Fruit fly (Drosophila melanogaster) whole organism, embryonic: ENCODE data around the gene Pif1A.
A peak's percentile ranks its signal among the peaks of the same experiment; 100 is the strongest.

ENCODE experiments used
- CG11398 ChIP-seq: fragments of 200-800 bp; sonication (Bioruptor generic); optimal IDR thresholded peaks from 2 replicates; lab custom pipeline; 2016; ENCODE audit warnings: missing biosample characterization, missing genetic modification characterization
- CG12236 ChIP-seq: fragments of 200-800 bp; sonication (Bioruptor generic); optimal IDR thresholded peaks from 2 replicates; lab custom pipeline; 2016; ENCODE audit warnings: missing biosample characterization, missing genetic modification characterization
- CG15479 ChIP-seq: fragments of 200-800 bp; sonication (Bioruptor generic); optimal IDR thresholded peaks from 3 replicates; lab custom pipeline; 2019; ENCODE audit warnings: missing biosample characterization, mild to moderate bottlenecking, missing genetic modification characterization, moderate library complexity
- CG16815 ChIP-seq: fragments of 200-800 bp; sonication (Bioruptor generic); optimal IDR thresholded peaks from 3 replicates; lab custom pipeline; 2017; ENCODE audit warnings: missing biosample characterization, mild to moderate bottlenecking, missing genetic modification characterization
- CG17568 ChIP-seq: fragments of 200-800 bp; sonication (Bioruptor generic); optimal IDR thresholded peaks from 2 replicates; lab custom pipeline; 2018; ENCODE audit warnings: missing biosample characterization, mild to moderate bottlenecking, missing genetic modification characterization, moderate library complexity
- CG17802 ChIP-seq: fragments of 200-800 bp; sonication (Bioruptor generic); optimal IDR thresholded peaks from 2 replicates; lab custom pipeline; 2018; ENCODE audit warnings: missing biosample characterization, mild to moderate bottlenecking, missing genetic modification characterization, moderate library complexity
- CG2199 ChIP-seq: fragments of 200-800 bp; sonication (Bioruptor generic); IDR thresholded peaks from 3 replicates; pipeline ENCODE4 v1.3.6; 2022; ENCODE audit warnings: missing biosample characterization, missing genetic modification characterization
- CG3163 ChIP-seq: fragments of 200-800 bp; sonication (Bioruptor generic); optimal IDR thresholded peaks from 3 replicates; lab custom pipeline; 2016; ENCODE audit warnings: missing biosample characterization, missing genetic modification characterization
- CG34422 ChIP-seq: fragments of 200-800 bp; sonication (Bioruptor generic); IDR thresholded peaks from 3 replicates; pipeline ENCODE4 v1.3.6; 2022; ENCODE audit warnings: missing biosample characterization, missing genetic modification characterization
- CG3726 ChIP-seq: fragments of 200-800 bp; sonication (Bioruptor generic); IDR thresholded peaks from 3 replicates; pipeline ENCODE4, ENCODE4 v1.3.6; 2022; ENCODE audit warnings: missing biosample characterization, missing genetic modification characterization
- CG4617 ChIP-seq: fragments of 200-800 bp; sonication (Bioruptor generic); optimal IDR thresholded peaks from 3 replicates; lab custom pipeline; 2016; ENCODE audit warnings: missing biosample characterization, missing genetic modification characterization, borderline replicate concordance
- CG6254 ChIP-seq: fragments of 200-800 bp; sonication (Bioruptor generic); optimal IDR thresholded peaks from 3 replicates; lab custom pipeline; 2017; ENCODE audit warnings: mild to moderate bottlenecking, missing biosample characterization, missing genetic modification reagents, missing genetic modification characterization
- CG8290 ChIP-seq, 3 experiments: fragments of 200-800 bp; sonication (Bioruptor generic); optimal IDR thresholded peaks; 2 replicates each; lab custom pipeline; 2016 to 2019; ENCODE audit warnings: missing biosample characterization in 3 of 3, missing genetic modification characterization in 3 of 3, mild to moderate bottlenecking in 2 of 3, moderate library complexity in 1 of 3
- CG8388 ChIP-seq: fragments of 200-800 bp; sonication (Bioruptor generic); optimal IDR thresholded peaks from 2 replicates; lab custom pipeline; 2019; ENCODE audit warnings: missing biosample characterization, mild to moderate bottlenecking, missing genetic modification characterization, moderate library complexity
- CG8924 ChIP-seq: fragments of 200-800 bp; optimal IDR thresholded peaks from 3 replicates; lab custom pipeline; 2019; ENCODE audit warnings: missing biosample characterization, mild to moderate bottlenecking, missing genetic modification characterization, moderate library complexity
- Dip3 ChIP-seq: fragments of 200-800 bp; sonication (Bioruptor generic); optimal IDR thresholded peaks from 3 replicates; lab custom pipeline; 2016; ENCODE audit warnings: missing biosample characterization, missing genetic modification characterization
- Dll ChIP-seq: fragments of 200-800 bp; sonication (Bioruptor generic); IDR thresholded peaks from 4 replicates; pipeline ENCODE4 v1.3.6; 2022; ENCODE audit warnings: missing biosample characterization, missing genetic modification characterization; ENCODE audit not compliant: partially characterized antibody
- Dref ChIP-seq: fragments of 200-800 bp; sonication (Bioruptor generic); IDR thresholded peaks from 2 replicates; pipeline ENCODE4 v1.3.6; 2022; ENCODE audit warnings: missing biosample characterization, missing genetic modification characterization
- Ets97D ChIP-seq: fragments of 200-800 bp; sonication (Bioruptor generic); optimal IDR thresholded peaks from 3 replicates; lab custom pipeline; 2016; ENCODE audit warnings: missing biosample characterization, missing genetic modification characterization
- Fer1 ChIP-seq: fragments of 200-800 bp; sonication (Bioruptor generic); optimal IDR thresholded peaks from 2 replicates; lab custom pipeline; 2017; ENCODE audit warnings: missing biosample characterization, mild to moderate bottlenecking, missing genetic modification characterization
- Hr78 ChIP-seq, 2 experiments: fragments of 200-800 bp in 1 of 2; fragments of >200 bp in 1 of 2; sonication (Bioruptor generic) in 1 of 2; optimal IDR thresholded peaks; 2 replicates each; lab custom pipeline; 2017 to 2019; ENCODE audit warnings: missing biosample characterization in 2 of 2, missing genetic modification characterization in 2 of 2, mild to moderate bottlenecking in 1 of 2, moderate library complexity in 1 of 2
- Neu2 ChIP-seq: fragments of 200-800 bp; sonication (Bioruptor generic); optimal IDR thresholded peaks from 3 replicates; lab custom pipeline; 2016; ENCODE audit warnings: missing biosample characterization, missing genetic modification characterization, borderline replicate concordance
- Optix ChIP-seq: fragments of 200-800 bp; sonication (Bioruptor generic); IDR thresholded peaks from 3 replicates; pipeline ENCODE4 v1.3.6; 2022; ENCODE audit warnings: missing biosample characterization, missing genetic modification characterization
- Trl ChIP-seq, 3 experiments: fragments of >200 bp in 2 of 3; fragments of 200-800 bp in 1 of 3; sonication (Bioruptor generic) in 1 of 3; optimal IDR thresholded peaks; 2 replicates in 1 of 3; 3 replicates in 2 of 3; lab custom pipeline; 2016 to 2017; ENCODE audit warnings: missing biosample characterization in 1 of 3, missing genetic modification characterization in 1 of 3
- Xbp1 ChIP-seq: fragments of 200-800 bp; sonication (Bioruptor generic); optimal IDR thresholded peaks from 3 replicates; lab custom pipeline; 2016; ENCODE audit warnings: missing biosample characterization, mild to moderate bottlenecking, missing genetic modification characterization
- Xrp1 ChIP-seq: fragments of 200-800 bp; sonication (Bioruptor generic); IDR thresholded peaks from 2 replicates; pipeline ENCODE4 v1.3.6; 2022; ENCODE audit warnings: missing biosample characterization, missing genetic modification characterization
- ash1 ChIP-seq: fragments of 200-800 bp; sonication (Bioruptor generic); optimal IDR thresholded peaks from 2 replicates; lab custom pipeline; 2018; ENCODE audit warnings: missing biosample characterization, mild to moderate bottlenecking, missing genetic modification characterization
- bowl ChIP-seq: fragments of 200-800 bp; sonication (Bioruptor generic); IDR thresholded peaks from 2 replicates; pipeline ENCODE4 v1.3.6; 2022; ENCODE audit warnings: missing biosample characterization, missing genetic modification characterization
- btn ChIP-seq: fragments of 200-800 bp; sonication (Bioruptor generic); optimal IDR thresholded peaks from 2 replicates; lab custom pipeline; 2016; ENCODE audit warnings: missing biosample characterization, missing genetic modification characterization
- cg ChIP-seq: fragments of 200-800 bp; sonication (Bioruptor generic); optimal IDR thresholded peaks from 3 replicates; lab custom pipeline; 2019; ENCODE audit warnings: missing biosample characterization, mild to moderate bottlenecking, missing genetic modification characterization, moderate library complexity
- crol ChIP-seq: fragments of 200-800 bp; sonication (Bioruptor generic); IDR thresholded peaks from 2 replicates; pipeline ENCODE4 v1.3.6; 2022; ENCODE audit warnings: missing biosample characterization, missing genetic modification characterization
- dati ChIP-seq: fragments of 200-800 bp; sonication (Bioruptor generic); IDR thresholded peaks from 2 replicates; pipeline ENCODE4 v1.3.6; 2022; ENCODE audit warnings: missing biosample characterization, missing genetic modification characterization
- eve ChIP-seq, 2 experiments: fragments of >200 bp; optimal IDR thresholded peaks; 2 replicates each; lab custom pipeline; 2017; ENCODE audit warnings: missing biosample characterization in 2 of 2, missing genetic modification characterization in 2 of 2
- gcm ChIP-seq: fragments of 200-800 bp; sonication (Bioruptor generic); optimal IDR thresholded peaks from 2 replicates; lab custom pipeline; 2019; ENCODE audit warnings: missing biosample characterization, mild to moderate bottlenecking, missing genetic modification characterization, moderate library complexity
- gro ChIP-seq: fragments of 200-800 bp; sonication (Bioruptor generic); optimal IDR thresholded peaks from 2 replicates; lab custom pipeline; 2016; ENCODE audit warnings: missing biosample characterization, missing genetic modification characterization
- gsb-n ChIP-seq: fragments of 200-800 bp; sonication (Bioruptor generic); optimal IDR thresholded peaks from 3 replicates; lab custom pipeline; 2018; ENCODE audit warnings: missing biosample characterization, mild to moderate bottlenecking, missing genetic modification characterization
- kay ChIP-seq: fragments of 200-800 bp; sonication (Bioruptor generic); optimal IDR thresholded peaks from 2 replicates; lab custom pipeline; 2016; ENCODE audit warnings: missing biosample characterization, missing genetic modification characterization
- kni ChIP-seq: fragments of 200-800 bp; sonication (Bioruptor generic); optimal IDR thresholded peaks from 3 replicates; lab custom pipeline; 2017; ENCODE audit warnings: mild to moderate bottlenecking, missing biosample characterization, missing genetic modification reagents, missing genetic modification characterization
- nerfin-1 ChIP-seq: fragments of 200-800 bp; sonication (Bioruptor generic); optimal IDR thresholded peaks from 3 replicates; lab custom pipeline; 2019; ENCODE audit warnings: missing biosample characterization, mild to moderate bottlenecking, missing genetic modification characterization, moderate library complexity
- p53 ChIP-seq: fragments of 200-800 bp; sonication (Bioruptor generic); optimal IDR thresholded peaks from 2 replicates; lab custom pipeline; 2016; ENCODE audit warnings: missing biosample characterization, missing genetic modification characterization
- pros ChIP-seq: fragments of 200-800 bp; sonication (Bioruptor generic); optimal IDR thresholded peaks from 3 replicates; lab custom pipeline; 2019; ENCODE audit warnings: missing biosample characterization, mild to moderate bottlenecking, missing genetic modification characterization, moderate library complexity
- slbo ChIP-seq: fragments of 200-800 bp; sonication (Bioruptor generic); IDR thresholded peaks from 2 replicates; pipeline ENCODE4 v1.3.6; 2022; ENCODE audit warnings: missing biosample characterization, missing genetic modification characterization
- sna ChIP-seq: fragments of 200-800 bp; sonication (Bioruptor generic); IDR thresholded peaks from 2 replicates; pipeline ENCODE4 v1.3.6; 2022; ENCODE audit warnings: missing biosample characterization, missing genetic modification characterization; ENCODE audit not compliant: partially characterized antibody
- sqz ChIP-seq: fragments of 200-800 bp; sonication (Bioruptor generic); optimal IDR thresholded peaks from 3 replicates; lab custom pipeline; 2018; ENCODE audit warnings: missing biosample characterization, mild to moderate bottlenecking, missing genetic modification characterization
- tap ChIP-seq: fragments of 200-800 bp; optimal IDR thresholded peaks from 3 replicates; lab custom pipeline; 2019; ENCODE audit warnings: missing biosample characterization, mild to moderate bottlenecking, missing genetic modification characterization, moderate library complexity
- tll ChIP-seq, 2 experiments: fragments of 200-800 bp in 1 of 2; fragments of >200 bp in 1 of 2; sonication (Bioruptor generic) in 1 of 2; optimal IDR thresholded peaks; 2 replicates each; lab custom pipeline; 2017 to 2019; ENCODE audit warnings: missing biosample characterization in 2 of 2, missing genetic modification characterization in 2 of 2, mild to moderate bottlenecking in 1 of 2, moderate library complexity in 1 of 2
- yki ChIP-seq: fragments of >200 bp; optimal IDR thresholded peaks from 3 replicates; lab custom pipeline; 2018
- z ChIP-seq: fragments of 200-800 bp; sonication (Bioruptor generic); IDR thresholded peaks from 3 replicates; pipeline ENCODE4 v1.3.6; 2022; ENCODE audit warnings: missing biosample characterization, missing genetic modification characterization

Pif1A gene

DNA sequence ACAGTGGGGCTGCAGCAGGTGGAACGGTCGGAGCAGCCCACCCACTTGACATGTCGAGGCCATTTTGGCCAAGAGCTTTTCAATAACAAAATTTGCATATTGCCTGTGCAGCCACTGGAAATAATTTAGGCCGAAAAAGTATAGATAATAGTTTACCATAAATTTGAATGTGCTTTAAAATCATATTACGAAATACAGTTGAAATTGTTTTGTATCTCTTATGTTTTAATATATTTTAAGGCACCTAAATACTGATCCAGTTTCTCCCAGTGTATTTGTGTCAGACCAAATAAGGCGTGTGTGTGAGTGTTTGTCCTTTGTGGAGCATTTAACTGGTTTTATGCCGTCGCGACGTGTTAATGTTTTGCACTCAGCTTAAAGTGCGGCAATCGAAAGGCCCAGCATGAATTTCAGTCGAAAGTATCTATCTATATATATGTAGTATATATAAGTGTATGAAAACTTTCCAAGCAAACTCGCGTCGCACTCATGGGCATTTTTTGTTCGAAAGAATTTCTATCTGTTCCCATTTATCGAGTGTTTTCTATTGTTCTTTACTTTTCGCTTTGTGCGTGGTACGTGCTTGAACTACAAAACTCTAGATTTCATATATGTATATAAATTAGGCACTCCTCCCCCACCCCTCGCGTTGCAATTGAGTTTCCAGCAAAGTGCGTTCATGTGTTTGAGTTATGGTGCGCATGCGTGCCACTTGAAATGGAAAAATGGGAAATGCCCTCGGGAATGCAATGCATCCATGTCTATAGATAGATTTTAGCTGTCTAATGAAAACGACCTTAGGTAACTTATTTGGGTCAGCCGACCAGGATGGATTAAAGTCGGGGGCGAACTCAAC lies 48.6 kb upstream of the Pif1A start (continued):
- TF ChIP-seq sna (no peak), Fer1 (GFP tag; lab: Kevin White, UChicago) (no peak), CG12236 (GFP tag; lab: Kevin White, UChicago) (no peak), Hr78 (GFP tag; optimal IDR thresholded peaks at IDR 0.05; lab: Kevin White, UChicago) (no peak), tap (tag; lab: Kevin White, UChicago) (peak; percentile 18), slbo (GFP tag; lab: Robert Waterston, UW) (peak; percentile 43; the same call in 1 of the 2 replicates), CG4617 (GFP tag; lab: Kevin White, UChicago) (no peak), CG3726 (no peak), Dll (GFP tag; lab: Robert Waterston, UW) (no peak), CG34422 (GFP tag; lab: Robert Waterston, UW) (0 out of 3 replicates have a peak, but pooled peaks have one; percentile 21), CG17568 (GFP tag; lab: Kevin White, UChicago) (no peak), CG15479 (GFP tag; lab: Kevin White, UChicago) (no peak), bowl (no peak), CG6254 (no peak), kay (GFP tag; lab: Kevin White, UChicago) (no peak), Ets97D (no peak), gro (GFP tag; lab: Kevin White, UChicago) (no peak), Optix (GFP tag; lab: Robert Waterston, UW) (no peak), CG8290 (GFP tag; optimal IDR thresholded peaks at IDR 0.05; lab: Kevin White, UChicago) (no peak), CG8290 (tag; optimal IDR thresholded peaks at IDR 0.05; lab: Kevin White, UChicago) (peak in 1 of 2 experiments; percentile 16), btn (GFP tag; lab: Kevin White, UChicago) (no peak), Neu2 (no peak)

DNA sequence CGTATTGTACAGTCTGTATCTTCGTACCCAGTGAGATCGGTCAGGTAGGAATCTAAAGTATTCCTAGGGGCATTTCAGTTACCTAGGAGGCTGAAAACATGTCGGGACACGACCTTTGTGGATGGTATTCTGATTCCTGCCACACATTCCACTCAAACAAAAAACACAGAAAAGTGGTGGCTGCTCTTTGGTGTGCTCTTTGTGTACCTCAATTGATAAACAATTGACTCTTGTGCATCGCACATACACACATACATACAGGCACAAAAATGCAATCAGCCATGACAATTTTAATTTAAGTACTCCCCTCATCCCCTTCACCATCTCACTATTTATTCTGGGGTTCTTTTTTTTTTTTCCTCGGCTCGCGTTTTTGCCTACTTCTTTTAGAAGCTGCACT lies 47.2 kb upstream of the Pif1A start:
- TF ChIP-seq Dip3 (GFP tag; lab: Kevin White, UChicago) = no peak
- TF ChIP-seq CG8388 = no peak
- no peak for TF ChIP-seq nerfin-1 (tag; lab: Kevin White, UChicago)
- peak; percentile 86 for TF ChIP-seq pros (GFP tag; lab: Kevin White, UChicago)
- peak; percentile 81 for TF ChIP-seq kni (GFP tag; lab: Kevin White, UChicago)
- peak; percentile 8 for TF ChIP-seq CG8924 (tag; lab: Kevin White, UChicago)
- TF ChIP-seq gcm (GFP tag; lab: Kevin White, UChicago) = peak; percentile 20
- peak in 1 of 2 experiments; percentile 1 for TF ChIP-seq Trl (optimal IDR thresholded peaks at IDR 0.05; lab: Kevin White, UChicago)
- TF ChIP-seq Trl (GFP tag; optimal IDR thresholded peaks at IDR 0.05; lab: Kevin White, UChicago) = no peak
- peak; percentile 16 for TF ChIP-seq ash1
- peak; percentile 87 for TF ChIP-seq crol (GFP tag; lab: Robert Waterston, UW)
- peak in 1 of 2 experiments; percentile 80 for TF ChIP-seq tll (GFP tag; optimal IDR thresholded peaks at IDR 0.05; lab: Kevin White, UChicago)
- no peak for TF ChIP-seq CG16815 (GFP tag; lab: Kevin White, UChicago)
- peak; percentile 43; the same call in 1 of the 3 replicates for TF ChIP-seq CG2199 (GFP tag; lab: Robert Waterston, UW)
- TF ChIP-seq CG15479 (GFP tag; lab: Kevin White, UChicago) = peak; percentile 91
- TF ChIP-seq Xbp1 (GFP tag; lab: Kevin White, UChicago) = no peak
- no peak for TF ChIP-seq Dref (GFP tag; lab: Robert Waterston, UW)
- TF ChIP-seq p53 (GFP tag; lab: Kevin White, UChicago) = peak; percentile 89
- peak; percentile 51 for TF ChIP-seq gsb-n (tag; lab: Kevin White, UChicago)
- peak; percentile 66 for TF ChIP-seq cg
- TF ChIP-seq z = peak; percentile 69
- TF ChIP-seq CG17802 = no peak
- TF ChIP-seq yki (lab: Kevin White, UChicago) = no peak
- TF ChIP-seq sqz = peak; percentile 40
- TF ChIP-seq eve (GFP tag; optimal IDR thresholded peaks at IDR 0.05; lab: Kevin White, UChicago) = peak in 1 of 2 experiments; percentile 14
- no peak for TF ChIP-seq dati
- TF ChIP-seq CG3163 (GFP tag; lab: Kevin White, UChicago) = peak; percentile 37
- no peak for TF ChIP-seq CG11398
- peak; percentile 30; the same call in 1 of the 2 replicates for TF ChIP-seq Xrp1 (GFP tag; lab: Robert Waterston, UW)
